Worm (Caenorhabditis elegans): ENCODE data around the gene snf-3.

snf-3 gene

DNA sequence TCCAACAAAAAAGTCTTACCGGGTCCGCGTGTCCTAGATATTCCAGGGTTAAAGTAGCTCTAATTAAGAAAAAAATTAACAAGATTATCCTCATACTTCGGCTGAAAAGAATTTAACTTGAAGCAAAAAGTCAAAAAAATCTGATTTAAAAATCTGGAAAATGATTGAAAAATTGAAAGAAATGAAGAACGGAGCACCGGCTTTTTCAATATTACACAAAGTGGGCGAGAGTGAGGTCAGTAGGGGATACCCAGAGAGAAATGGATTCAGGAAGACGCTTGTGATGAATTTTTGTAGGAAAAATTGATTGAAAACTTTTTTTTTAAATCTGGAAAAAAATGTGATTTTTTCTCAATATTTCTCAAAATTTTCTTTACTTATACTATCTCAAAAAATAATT lies 8.9 kb downstream of the snf-3 start, which contains the start of gene pho-14:
pho-14 (minus strand) TSS at position 101 of the 400 bp plus-strand sequence.
- no peak for TF ChIP-seq aptf-2 (GFP tag; conservative IDR thresholded peaks at IDR 0.05)
- TF ChIP-seq sea-2 (GFP tag; IDR thresholded peaks at IDR 0.05) = no peak
- TF ChIP-seq F57A8.1 (GFP tag; optimal IDR thresholded peaks at IDR 0.05) = no peak
- no peak for TF ChIP-seq egl-44 (GFP tag; IDR thresholded peaks at IDR 0.05)
- no peak for TF ChIP-seq ZK185.1 (tag; optimal IDR thresholded peaks at IDR 0.05; ENCODE audit: poor library complexity, severe bottlenecking)

DNA sequence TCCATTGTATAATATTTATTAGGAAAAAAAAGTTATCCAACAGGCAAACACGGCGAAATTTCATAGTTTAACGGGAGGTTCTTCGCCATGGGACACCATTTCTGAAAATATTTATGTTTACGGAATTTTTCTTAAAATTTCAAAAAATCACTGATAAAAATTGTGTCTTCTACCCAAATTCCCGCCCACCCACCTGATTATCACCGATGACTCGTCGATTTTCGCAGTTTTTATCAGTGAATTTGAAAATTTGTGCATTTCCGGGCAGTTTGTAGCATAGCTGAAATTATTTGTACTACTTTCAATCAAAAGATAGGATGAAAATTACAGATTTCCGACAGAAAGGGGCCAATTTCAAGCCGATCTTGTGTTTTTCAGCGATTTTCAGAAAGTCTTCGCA lies 9.6 kb downstream of the snf-3 start:
- TF ChIP-seq Y53G8AR.9 (GFP tag; conservative IDR thresholded peaks at IDR 0.05) (no peak), ets-4 (GFP tag; optimal IDR thresholded peaks at IDR 0.05) (peak; percentile 0), nhr-80 (tag; optimal IDR thresholded peaks at IDR 0.05) (peak; percentile 47), sptf-2 (GFP tag; optimal IDR thresholded peaks at IDR 0.05) (no peak)

DNA sequence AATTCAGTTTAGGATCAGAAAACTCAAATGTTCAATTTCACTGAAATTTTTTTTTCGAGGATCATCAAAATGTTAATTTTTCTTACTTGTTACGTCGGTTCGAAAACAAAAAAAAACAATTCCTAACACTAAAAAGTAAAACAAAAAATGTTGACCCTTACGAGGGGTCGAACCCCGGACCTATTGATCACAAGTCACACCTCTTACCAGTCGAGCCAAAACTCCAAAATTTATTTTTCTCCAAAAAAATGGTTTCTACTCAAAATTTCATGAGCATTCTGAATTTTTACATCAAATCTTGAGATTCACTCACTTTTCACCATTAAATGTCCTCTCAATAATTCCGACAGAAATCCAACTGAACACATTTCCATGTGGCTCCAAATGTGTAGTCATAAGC lies 10.4 kb downstream of the snf-3 start:
- TF ChIP-seq tbp1 (GFP tag; optimal IDR thresholded peaks at IDR 0.05) (peak; percentile 66), rpc-1 (optimal IDR thresholded peaks at IDR 0.05) (peak; percentile 12), rpc-1 (tag; optimal IDR thresholded peaks at IDR 0.05) (peak; percentile 55), F37B4.10 (GFP tag; IDR thresholded peaks at IDR 0.05) (no peak)

- TF ChIP-seq madf-6 (GFP tag; IDR thresholded peaks at IDR 0.05) (no peak), snpc-4 (GFP tag; optimal IDR thresholded peaks at IDR 0.05) (no peak), snpc-4 (tag; optimal IDR thresholded peaks at IDR 0.05) (no peak), Y79H2A.3 (GFP tag; conservative IDR thresholded peaks at IDR 0.05) (no peak), F33H1.4 (GFP tag; IDR thresholded peaks at IDR 0.05) (no peak), egl-44 (GFP tag; IDR thresholded peaks at IDR 0.05) (no peak), ztf-18 (tag; optimal IDR thresholded peaks at IDR 0.05) (no peak), ceh-100 (GFP tag; IDR thresholded peaks at IDR 0.05) (no peak), sea-2 (GFP tag; IDR thresholded peaks at IDR 0.05) (no peak), snpc-3.4 (tag; optimal IDR thresholded peaks at IDR 0.05) (no peak), ceh-40 (GFP tag; IDR thresholded peaks at IDR 0.05) (no peak), die-1 (tag; optimal IDR thresholded peaks at IDR 0.05) (no peak), dpl-1 (GFP tag; optimal IDR thresholded peaks at IDR 0.05) (no peak), madf-3 (GFP tag; IDR thresholded peaks at IDR 0.05) (no peak), ama-1 (optimal IDR thresholded peaks at IDR 0.05) (no peak), ama-1 (GFP tag; optimal IDR thresholded peaks at IDR 0.05) (no peak), bed-2 (GFP tag; IDR thresholded peaks at IDR 0.05) (no peak), hrde-1 (tag; optimal IDR thresholded peaks at IDR 0.05; ENCODE audit: borderline replicate concordance) (no peak), B0261.1 (tag; optimal IDR thresholded peaks at IDR 0.05) (no peak), F23B12.7 (tag; optimal IDR thresholded peaks at IDR 0.05; ENCODE audit: insufficient read depth) (no peak), B0035.1 (tag; optimal IDR thresholded peaks at IDR 0.05) (no peak), rec-8 (tag; optimal IDR thresholded peaks at IDR 0.05) (no peak), attf-3 (GFP tag; conservative IDR thresholded peaks at IDR 0.05) (no peak), nfya-2 (GFP tag; IDR thresholded peaks at IDR 0.05) (no peak), T26A5.8 (tag; optimal IDR thresholded peaks at IDR 0.05) (no peak), F49E8.2 (tag; optimal IDR thresholded peaks at IDR 0.05; ENCODE audit: insufficient read depth) (no peak), B0336.3 (GFP tag; IDR thresholded peaks at IDR 0.05) (no peak), unc-62 (GFP tag; optimal IDR thresholded peaks at IDR 0.05) (peak; percentile 55), hsf-1 (GFP tag; IDR thresholded peaks at IDR 0.05) (no peak), Y95B8A.8 (GFP tag; IDR thresholded peaks at IDR 0.05) (no peak), ceh-27 (GFP tag; optimal IDR thresholded peaks at IDR 0.05) (no peak), tlf-1 (GFP tag; optimal IDR thresholded peaks at IDR 0.05) (no peak), hlh-26 (GFP tag; conservative IDR thresholded peaks at IDR 0.05) (no peak), ZK185.1 (tag; optimal IDR thresholded peaks at IDR 0.05; ENCODE audit: poor library complexity, severe bottlenecking) (no peak)
Measured at ce11 chrII:1103484-1104100, 11.8 kb downstream of the snf-3 start.

All from whole organism, young adult.